Fruit fly (Drosophila melanogaster): ENCODE data around the gene CG31717.

- TF ChIP-seq Sox15 (GFP tag; optimal IDR thresholded peaks at IDR 0.05), result no peak
- no peak for TF ChIP-seq eg (GFP tag; IDR thresholded peaks at IDR 0.05)
- no peak for TF ChIP-seq Blimp-1 (GFP tag; optimal IDR thresholded peaks at IDR 0.05)
- no peak for TF ChIP-seq fd59A (GFP tag; optimal IDR thresholded peaks at IDR 0.05)
- TF ChIP-seq Hr39 (GFP tag; optimal IDR thresholded peaks at IDR 0.05), result no peak
- no peak for TF ChIP-seq CG11762 (GFP tag; optimal IDR thresholded peaks at IDR 0.05; ENCODE audit: insufficient read depth)
Observed at dm6 chr2L:10263343-10263744, 12.8 kb downstream of the CG31717 start, which contains the start of gene Rsf1.

Data from whole organism, prepupa.